Worm (Caenorhabditis elegans) whole organism, L2 larva: ENCODE results near the gene Y105C5A.1.

Experiments used
- F13H6.1 ChIP-seq: sonication (generic microtip); optimal IDR thresholded peaks from 2 replicates; lab custom pipeline; 2016; ENCODE audit warnings: missing genetic modification characterization, missing compliant biosample characterization
- blmp-1 ChIP-seq: sonication (generic microtip); optimal IDR thresholded peaks from 2 replicates; lab custom pipeline; 2017; ENCODE audit warnings: missing genetic modification characterization, mild to moderate bottlenecking, missing compliant biosample characterization, antibody characterized with exemption, moderate library complexity; ENCODE audit not compliant: insufficient read depth
- ceh-16 ChIP-seq: fragments of 150-350 bp; optimal IDR thresholded peaks from 2 replicates; lab custom pipeline; 2014; ENCODE audit warnings: missing biosample characterization, missing genetic modification characterization
- lin-39 ChIP-seq: fragments of 150-350 bp; optimal IDR thresholded peaks from 2 replicates; lab custom pipeline; 2014; ENCODE audit warnings: missing biosample characterization, missing genetic modification reagents, missing genetic modification characterization
- lsy-2 ChIP-seq, 2 experiments: fragments of 150-350 bp in 1 of 2; sonication (generic microtip) in 1 of 2; optimal IDR thresholded peaks; 2 replicates each; lab custom pipeline; 2014 to 2017; ENCODE audit warnings: missing biosample characterization in 2 of 2, missing genetic modification characterization in 2 of 2
- nhr-12 ChIP-seq: fragments of 150-350 bp; optimal IDR thresholded peaks from 2 replicates; lab custom pipeline; 2014; ENCODE audit warnings: missing biosample characterization, missing genetic modification characterization
- nhr-25 ChIP-seq: fragments of 150-350 bp; sonication (generic microtip); optimal IDR thresholded peaks from 3 replicates; lab custom pipeline; 2014; ENCODE audit warnings: missing biosample characterization, missing genetic modification characterization
- snpc-4 ChIP-seq: fragments of 150-350 bp; optimal IDR thresholded peaks from 2 replicates; lab custom pipeline; 2014; ENCODE audit warnings: missing biosample characterization, missing genetic modification characterization
- ztf-4 ChIP-seq: fragments of 150-350 bp; optimal IDR thresholded peaks from 2 replicates; lab custom pipeline; 2014; ENCODE audit warnings: missing biosample characterization, missing genetic modification characterization

DNA sequence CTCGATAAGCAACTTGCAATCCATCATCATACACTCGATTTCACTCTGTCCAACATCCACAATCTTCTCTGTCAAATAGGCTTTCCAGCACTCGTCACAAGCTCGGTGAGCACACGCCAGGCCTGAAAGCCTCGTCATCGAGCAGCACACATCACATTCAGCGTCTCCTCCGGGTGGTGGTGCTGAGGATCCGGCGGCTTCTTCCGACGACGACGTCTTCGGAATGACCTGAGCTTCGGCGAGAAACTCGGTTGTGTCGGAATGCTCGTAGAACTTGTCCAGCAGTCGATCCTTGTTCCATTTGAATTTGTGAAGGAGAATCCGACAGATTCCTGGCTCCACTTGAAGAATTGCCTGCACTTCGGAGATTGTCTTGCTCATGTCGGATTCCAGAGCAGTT, 36.9 kb downstream of the Y105C5A.1 start:
- TF ChIP-seq lsy-2 (tag; optimal IDR thresholded peaks at IDR 0.05; lab: Kevin White, UChicago) (no peak), nhr-12 (tag; lab: Kevin White, UChicago) (no peak), snpc-4 (no peak), blmp-1 (tag; lab: Kevin White, UChicago) (no peak), F13H6.1 (tag; lab: Kevin White, UChicago) (no peak), ztf-4 (tag; lab: Kevin White, UChicago) (no peak), nhr-25 (tag; lab: Kevin White, UChicago) (no peak), lin-39 (tag; lab: Kevin White, UChicago) (no peak), ceh-16 (no peak)
